Fruit fly (Drosophila melanogaster): ENCODE measurements around the gene vib.
A peak's percentile ranks its signal among the peaks of the same experiment; 100 is the strongest.

The vib gene

DNA sequence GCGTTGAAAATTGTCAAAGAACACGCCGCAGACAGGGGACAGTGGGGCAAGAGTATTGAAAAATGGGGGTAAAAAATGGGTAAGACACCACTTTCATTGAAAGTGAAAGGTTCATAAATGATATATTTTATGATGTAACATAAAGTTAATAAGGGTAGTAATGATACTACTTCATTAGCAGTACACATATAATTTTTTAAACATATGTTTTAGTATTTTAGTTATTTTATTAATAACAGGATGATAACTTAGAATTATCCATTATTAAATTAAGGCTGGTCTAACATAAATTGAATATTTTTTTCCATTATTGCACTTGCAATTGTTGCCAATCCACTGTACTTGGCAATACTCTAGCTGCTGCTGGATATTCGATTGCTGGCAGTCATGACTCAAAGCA, 47.6 kb upstream of the vib start (continued):
- TF ChIP-seq Eip78C (GFP tag) (peak; percentile 93), acj6 (GFP tag; optimal IDR thresholded peaks at IDR 0.05) (peak; percentile 59), CG1621 (tag; optimal IDR thresholded peaks at IDR 0.05) (peak; percentile 29), dac (GFP tag; optimal IDR thresholded peaks at IDR 0.05) (peak; percentile 54), Hr39 (GFP tag; optimal IDR thresholded peaks at IDR 0.05) (no peak), OdsH (GFP tag; optimal IDR thresholded peaks at IDR 0.05) (peak; percentile 71), esn (GFP tag; optimal IDR thresholded peaks at IDR 0.05) (peak; percentile 32), CG15336 (GFP tag; IDR thresholded peaks at IDR 0.05) (peak; percentile 90), achi (GFP tag; optimal IDR thresholded peaks at IDR 0.05) (peak; percentile 76), cyc (GFP tag; optimal IDR thresholded peaks at IDR 0.05) (no peak), topi (GFP tag; optimal IDR thresholded peaks at IDR 0.05) (no peak), CG32006 (GFP tag; optimal IDR thresholded peaks at IDR 0.05) (peak; percentile 90), Met (GFP tag; optimal IDR thresholded peaks at IDR 0.05) (no peak), Smox (GFP tag; optimal IDR thresholded peaks at IDR 0.05) (peak; percentile 26), Sox15 (GFP tag; optimal IDR thresholded peaks at IDR 0.05) (no peak), CG31627 (GFP tag; optimal IDR thresholded peaks at IDR 0.05) (no peak)

DNA sequence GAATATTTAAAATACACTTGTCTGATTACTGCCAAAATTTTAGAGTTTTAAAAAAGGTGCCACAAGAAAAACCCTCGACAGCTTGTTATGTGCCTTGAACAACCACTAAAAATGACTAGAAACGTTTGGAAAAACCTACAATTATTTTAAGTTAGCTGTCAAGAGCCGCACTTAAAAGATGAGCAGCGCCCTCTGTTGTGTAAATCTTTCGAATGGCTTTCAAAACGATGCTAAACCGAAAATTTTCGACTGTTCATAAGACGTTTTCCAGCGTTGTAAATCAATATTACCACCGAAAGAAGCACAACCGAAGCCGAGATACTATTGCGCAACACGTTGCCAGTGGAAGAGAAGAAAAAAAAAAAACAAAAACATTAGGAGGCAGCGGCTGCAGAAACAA, 44.7 kb upstream of the vib start:
- TF ChIP-seq topi (GFP tag; optimal IDR thresholded peaks at IDR 0.05) (no peak), Lpt (GFP tag; optimal IDR thresholded peaks at IDR 0.05) (no peak), Sox15 (GFP tag; optimal IDR thresholded peaks at IDR 0.05) (no peak), CG4318 (GFP tag; optimal IDR thresholded peaks at IDR 0.05) (no peak), CG8119 (GFP tag; IDR thresholded peaks at IDR 0.05) (no peak), lz (GFP tag; optimal IDR thresholded peaks at IDR 0.05) (no peak), Met (GFP tag; optimal IDR thresholded peaks at IDR 0.05) (no peak), spab (GFP tag; optimal IDR thresholded peaks at IDR 0.05) (no peak), achi (GFP tag; optimal IDR thresholded peaks at IDR 0.05) (no peak), CG10669 (GFP tag; optimal IDR thresholded peaks at IDR 0.05) (no peak), CG11902 (GFP tag; optimal IDR thresholded peaks at IDR 0.05) (no peak), Eip78C (GFP tag) (no peak)

DNA sequence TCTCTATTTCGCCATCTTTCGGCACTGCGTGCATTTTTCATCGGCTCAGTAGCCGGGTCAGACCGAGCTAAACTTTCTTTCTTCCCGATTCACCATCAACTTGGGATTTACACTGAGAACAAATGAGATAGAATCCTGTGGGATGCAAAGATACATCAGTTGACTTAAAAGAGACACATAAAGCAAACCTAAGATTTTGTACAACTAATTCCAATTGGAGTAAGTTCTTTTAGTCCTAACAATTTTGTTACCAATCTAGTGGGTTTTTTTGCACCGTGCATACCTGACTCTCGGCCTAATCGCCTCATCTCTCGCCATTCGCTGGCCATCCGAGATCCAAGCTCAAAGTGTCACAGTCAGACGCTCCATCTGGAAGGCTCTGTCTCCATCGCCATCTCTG, 38.3 kb upstream of the vib start:
- no peak for TF ChIP-seq Blimp-1 (GFP tag; optimal IDR thresholded peaks at IDR 0.05)
- TF ChIP-seq Sox14 (GFP tag; optimal IDR thresholded peaks at IDR 0.05) = no peak
- peak; percentile 16 for TF ChIP-seq CG10631 (GFP tag; optimal IDR thresholded peaks at IDR 0.05)
- TF ChIP-seq CG9139 (GFP tag; optimal IDR thresholded peaks at IDR 0.05) = no peak
- peak; percentile 20 for TF ChIP-seq achi (GFP tag; optimal IDR thresholded peaks at IDR 0.05)
- TF ChIP-seq CG15336 (GFP tag; IDR thresholded peaks at IDR 0.05) = peak; percentile 60
- TF ChIP-seq svp (GFP tag) = no peak
- peak; percentile 75 for TF ChIP-seq eg (GFP tag; IDR thresholded peaks at IDR 0.05)
- TF ChIP-seq Eip75B (GFP tag; optimal IDR thresholded peaks at IDR 0.05) = no peak
- peak; percentile 30 for TF ChIP-seq dac (GFP tag; optimal IDR thresholded peaks at IDR 0.05)
- TF ChIP-seq CG32006 (GFP tag; optimal IDR thresholded peaks at IDR 0.05) = peak; percentile 70
- TF ChIP-seq CG6163 (GFP tag; IDR thresholded peaks at IDR 0.05) = peak; percentile 60; the same call in 2 of the 3 replicates
- TF ChIP-seq Gug (GFP tag; IDR thresholded peaks at IDR 0.05) = peak; percentile 58
- no peak for TF ChIP-seq acj6 (GFP tag; optimal IDR thresholded peaks at IDR 0.05)
- peak; percentile 35; the same call in 1 of the 2 replicates for TF ChIP-seq CG11294 (GFP tag; IDR thresholded peaks at IDR 0.05)
- TF ChIP-seq CG6854 (GFP tag; optimal IDR thresholded peaks at IDR 0.05) = no peak
- peak; percentile 19 for TF ChIP-seq OdsH (GFP tag; optimal IDR thresholded peaks at IDR 0.05)
- peak; percentile 24 for TF ChIP-seq CG6792 (GFP tag; optimal IDR thresholded peaks at IDR 0.05)
- TF ChIP-seq Hr4 (GFP tag; optimal IDR thresholded peaks at IDR 0.05) = peak; percentile 39
- TF ChIP-seq Eip78C (GFP tag) = peak; percentile 66
- TF ChIP-seq pdm3 (GFP tag; optimal IDR thresholded peaks at IDR 0.05) = no peak
- peak; percentile 74 for TF ChIP-seq CG6276 (GFP tag; optimal IDR thresholded peaks at IDR 0.05)
- TF ChIP-seq CG8319 (GFP tag; optimal IDR thresholded peaks at IDR 0.05) = peak; percentile 22
- TF ChIP-seq CG16779 (tag; optimal IDR thresholded peaks at IDR 0.05) = no peak
- peak; percentile 45 for TF ChIP-seq CG4318 (GFP tag; optimal IDR thresholded peaks at IDR 0.05)
- peak; percentile 31 for TF ChIP-seq CG3919 (GFP tag; optimal IDR thresholded peaks at IDR 0.05)
- TF ChIP-seq CG8119 (GFP tag; IDR thresholded peaks at IDR 0.05) = peak; percentile 64; the same call in 2 of the 3 replicates

All from whole organism, prepupa.